Worm (Caenorhabditis elegans) whole organism, young adult: ENCODE data around the gene Y116F11B.7.

Source experiments
- B0261.1 ChIP-seq: sonication (generic microtip); optimal IDR thresholded peaks from 2 replicates; lab custom pipeline; 2016; ENCODE audit warnings: mild to moderate bottlenecking, missing genetic modification characterization, moderate library complexity, missing compliant biosample characterization
- B0336.3 ChIP-seq: fragments of 200-800 bp; sonication (Bioruptor generic); IDR thresholded peaks from 2 replicates; pipeline ENCODE4 v1.3.6; 2022; ENCODE audit warnings: missing genetic modification characterization, missing compliant biosample characterization
- F10E7.11 ChIP-seq: sonication (generic microtip); optimal IDR thresholded peaks from 2 replicates; lab custom pipeline; 2017; ENCODE audit warnings: mild to moderate bottlenecking, missing genetic modification characterization, moderate library complexity, missing compliant biosample characterization
- F23B12.7 ChIP-seq: sonication (generic microtip); optimal IDR thresholded peaks from 2 replicates; lab custom pipeline; 2017; ENCODE audit warnings: missing genetic modification characterization, mild to moderate bottlenecking, missing compliant biosample characterization, antibody characterized with exemption, moderate library complexity; ENCODE audit not compliant: insufficient read depth
- F33H1.4 ChIP-seq: fragments of 200-800 bp; sonication (Bioruptor generic); IDR thresholded peaks from 2 replicates; pipeline ENCODE4 v1.3.6; 2022; ENCODE audit warnings: missing genetic modification reagents, missing genetic modification characterization, missing compliant biosample characterization
- F39B2.1 ChIP-seq: fragments of 200-800 bp; sonication (Bioruptor generic); IDR thresholded peaks from 2 replicates; pipeline ENCODE4 v1.3.6; 2022; ENCODE audit warnings: missing genetic modification reagents, missing genetic modification characterization, missing compliant biosample characterization
- K11D2.4 ChIP-seq: fragments of 200-800 bp; sonication (Bioruptor generic); IDR thresholded peaks from 2 replicates; pipeline ENCODE4 v1.3.6; 2022; ENCODE audit warnings: missing genetic modification reagents, missing genetic modification characterization, missing compliant biosample characterization
- T07F8.4 ChIP-seq: sonication (generic microtip); optimal IDR thresholded peaks from 2 replicates; lab custom pipeline; 2016; ENCODE audit warnings: mild to moderate bottlenecking, missing genetic modification characterization, moderate library complexity, missing compliant biosample characterization
- T26A5.8 ChIP-seq: sonication (generic microtip); optimal IDR thresholded peaks from 2 replicates; lab custom pipeline; 2016; ENCODE audit warnings: missing genetic modification characterization, missing compliant biosample characterization
- Y56A3A.18 ChIP-seq: fragments of 200-800 bp; sonication (Bioruptor generic); IDR thresholded peaks from 2 replicates; pipeline ENCODE4 v1.3.6; 2022; ENCODE audit warnings: missing genetic modification reagents, missing genetic modification characterization, missing compliant biosample characterization
- ZK185.1 ChIP-seq: sonication (generic microtip); optimal IDR thresholded peaks from 2 replicates; lab custom pipeline; 2016; ENCODE audit warnings: mild to moderate bottlenecking, missing genetic modification characterization, missing compliant biosample characterization; ENCODE audit not compliant: poor library complexity, severe bottlenecking
- akir-1 ChIP-seq: fragments of 200-800 bp; sonication (Bioruptor generic); optimal IDR thresholded peaks from 2 replicates; lab custom pipeline; 2018; ENCODE audit warnings: mild to moderate bottlenecking, missing genetic modification characterization, moderate library complexity, missing compliant biosample characterization
- ama-1 ChIP-seq, 3 experiments: fragments of 150-350 bp in 1 of 3; sonication (generic microtip) in 2 of 3; optimal IDR thresholded peaks; 2 replicates each; lab custom pipeline; 2014 to 2018; ENCODE audit warnings: missing biosample characterization in 2 of 3, missing genetic modification characterization in 2 of 3, missing genetic modification reagents in 2 of 3
- attf-6 ChIP-seq: fragments of 200-800 bp; sonication (Bioruptor generic); IDR thresholded peaks from 2 replicates; pipeline ENCODE4 v1.3.6; 2022; ENCODE audit warnings: missing genetic modification reagents, missing genetic modification characterization, missing compliant biosample characterization
- ceh-58 ChIP-seq: fragments of 200-800 bp; sonication (Bioruptor generic); IDR thresholded peaks from 2 replicates; pipeline ENCODE4 v1.3.6; 2022; ENCODE audit warnings: missing genetic modification characterization, missing compliant biosample characterization
- ceh-91 ChIP-seq: fragments of 200-800 bp; sonication (Bioruptor generic); IDR thresholded peaks from 2 replicates; pipeline ENCODE4 v1.3.6; 2022; ENCODE audit warnings: missing genetic modification reagents, missing genetic modification characterization, missing compliant biosample characterization
- chd-7 ChIP-seq: sonication (generic microtip); optimal IDR thresholded peaks from 2 replicates; lab custom pipeline; 2016; ENCODE audit warnings: mild to moderate bottlenecking, missing genetic modification characterization, moderate library complexity, missing compliant biosample characterization
- dox-1 ChIP-seq: fragments of 200-800 bp; sonication (Bioruptor generic); IDR thresholded peaks from 2 replicates; pipeline ENCODE4 v1.3.6; 2022; ENCODE audit warnings: missing genetic modification reagents, missing genetic modification characterization, missing compliant biosample characterization
- dpff-1 ChIP-seq: sonication (generic microtip); optimal IDR thresholded peaks from 2 replicates; lab custom pipeline; 2017; ENCODE audit warnings: mild to moderate bottlenecking, missing genetic modification characterization, missing compliant biosample characterization
- him-1 ChIP-seq: sonication (generic microtip); optimal IDR thresholded peaks from 2 replicates; lab custom pipeline; 2016; ENCODE audit warnings: missing genotype, missing genetic modification reagents, missing genetic modification characterization, missing compliant biosample characterization
- hmg-1.2 ChIP-seq: fragments of 200-800 bp; sonication (Bioruptor generic); IDR thresholded peaks from 2 replicates; pipeline ENCODE4 v1.3.6; 2022; ENCODE audit warnings: missing genetic modification reagents, missing genetic modification characterization, missing compliant biosample characterization
- hmg-20 ChIP-seq: fragments of 200-800 bp; sonication (Bioruptor generic); IDR thresholded peaks from 2 replicates; pipeline ENCODE4 v1.3.6; 2022; ENCODE audit warnings: missing genetic modification reagents, missing genetic modification characterization, missing compliant biosample characterization
- lin-35 ChIP-seq, 3 experiments: fragments of 150-350 bp in 2 of 3; sonication (generic microtip) in 1 of 3; optimal IDR thresholded peaks; 2 replicates each; lab custom pipeline; 2014 to 2018; ENCODE audit warnings: missing biosample characterization in 3 of 3, missing genetic modification characterization in 3 of 3, missing genetic modification reagents in 3 of 3
- lir-1 ChIP-seq: fragments of 200-800 bp; sonication (Bioruptor generic); conservative IDR thresholded peaks from 2 replicates; pipeline ENCODE4 v1.3.6; 2022; ENCODE audit warnings: missing genetic modification reagents, missing genetic modification characterization, missing compliant biosample characterization
- mel-28 ChIP-seq: sonication (generic microtip); optimal IDR thresholded peaks from 2 replicates; lab custom pipeline; 2016; ENCODE audit warnings: borderline replicate concordance, mild to moderate bottlenecking, missing genetic modification characterization, missing compliant biosample characterization
- mxl-1 ChIP-seq: sonication (generic microtip); optimal IDR thresholded peaks from 2 replicates; lab custom pipeline; 2016; ENCODE audit warnings: missing genetic modification characterization, missing compliant biosample characterization
- nfya-2 ChIP-seq: fragments of 200-800 bp; sonication (Bioruptor generic); IDR thresholded peaks from 2 replicates; pipeline ENCODE4 v1.3.6; 2022; ENCODE audit warnings: missing genetic modification reagents, missing genetic modification characterization, missing compliant biosample characterization
- nhr-120 ChIP-seq: fragments of 200-800 bp; sonication (Bioruptor generic); IDR thresholded peaks from 2 replicates; pipeline ENCODE4 v1.3.6; 2022; ENCODE audit warnings: missing genetic modification characterization, missing compliant biosample characterization
- nhr-80 ChIP-seq: sonication (generic microtip); optimal IDR thresholded peaks from 2 replicates; lab custom pipeline; 2016; ENCODE audit warnings: missing genetic modification characterization, missing compliant biosample characterization
- nhr-90 ChIP-seq: sonication (generic microtip); optimal IDR thresholded peaks from 2 replicates; lab custom pipeline; 2016; ENCODE audit warnings: missing genotype, mild to moderate bottlenecking, missing genetic modification characterization, missing compliant biosample characterization
- pbrm-1 ChIP-seq: fragments of 200-800 bp; sonication (Bioruptor generic); IDR thresholded peaks from 2 replicates; pipeline ENCODE4 v1.3.6; 2022; ENCODE audit warnings: missing genetic modification reagents, missing genetic modification characterization, missing compliant biosample characterization
- rcor-1 ChIP-seq: fragments of 200-800 bp; sonication (Bioruptor generic); IDR thresholded peaks from 2 replicates; pipeline ENCODE4 v1.3.6; 2022; ENCODE audit warnings: missing genetic modification reagents, missing genetic modification characterization, missing compliant biosample characterization
- snpc-1.3 ChIP-seq: sonication (generic microtip); optimal IDR thresholded peaks from 2 replicates; lab custom pipeline; 2017; ENCODE audit warnings: missing genetic modification characterization, mild to moderate bottlenecking, missing compliant biosample characterization, antibody characterized with exemption, moderate library complexity, missing genotype, missing genetic modification reagents; ENCODE audit not compliant: insufficient read depth
- somi-1 ChIP-seq: fragments of 200-800 bp; sonication (Bioruptor generic); optimal IDR thresholded peaks from 2 replicates; lab custom pipeline; 2018; ENCODE audit warnings: mild to moderate bottlenecking, missing genetic modification characterization, missing compliant biosample characterization
- tbx-9 ChIP-seq: sonication (generic microtip); optimal IDR thresholded peaks from 2 replicates; lab custom pipeline; 2016; ENCODE audit warnings: borderline replicate concordance, missing genetic modification characterization, inconsistent platforms, missing compliant biosample characterization
- tlf-1 ChIP-seq: fragments of 200-800 bp; sonication (Bioruptor generic); optimal IDR thresholded peaks from 2 replicates; lab custom pipeline; 2018; ENCODE audit warnings: mild to moderate bottlenecking, missing genetic modification characterization, missing compliant biosample characterization
- xnd-1 ChIP-seq: sonication (generic microtip); optimal IDR thresholded peaks from 2 replicates; lab custom pipeline; 2016; ENCODE audit warnings: missing genotype, missing genetic modification reagents, missing genetic modification characterization, missing compliant biosample characterization
- zfh-2 ChIP-seq: fragments of 200-800 bp; sonication (Bioruptor generic); conservative IDR thresholded peaks from 2 replicates; pipeline ENCODE4 v1.3.6; 2022; ENCODE audit warnings: missing genetic modification reagents, missing genetic modification characterization, missing compliant biosample characterization
- zim-3 ChIP-seq: sonication (generic microtip); optimal IDR thresholded peaks from 2 replicates; lab custom pipeline; 2017; ENCODE audit warnings: mild to moderate bottlenecking, missing genetic modification characterization, moderate library complexity, missing compliant biosample characterization
- ztf-22 ChIP-seq: fragments of 200-800 bp; sonication (Bioruptor generic); optimal IDR thresholded peaks from 2 replicates; lab custom pipeline; 2018; ENCODE audit warnings: mild to moderate bottlenecking, missing genetic modification characterization, moderate library complexity, missing compliant biosample characterization
- ztf-25 ChIP-seq: fragments of 200-800 bp; sonication (Bioruptor generic); IDR thresholded peaks from 2 replicates; pipeline ENCODE4 v1.3.6; 2022; ENCODE audit warnings: missing genetic modification reagents, missing genetic modification characterization, missing compliant biosample characterization
- ztf-26 ChIP-seq: sonication (generic microtip); optimal IDR thresholded peaks from 2 replicates; lab custom pipeline; 2017; ENCODE audit warnings: missing genetic modification characterization, missing compliant biosample characterization
- ztf-28 ChIP-seq: fragments of 200-800 bp; sonication (Bioruptor generic); IDR thresholded peaks from 2 replicates; pipeline ENCODE4 v1.3.6; 2022; ENCODE audit warnings: missing genetic modification reagents, missing genetic modification characterization, missing compliant biosample characterization

The Y116F11B.7 gene

DNA sequence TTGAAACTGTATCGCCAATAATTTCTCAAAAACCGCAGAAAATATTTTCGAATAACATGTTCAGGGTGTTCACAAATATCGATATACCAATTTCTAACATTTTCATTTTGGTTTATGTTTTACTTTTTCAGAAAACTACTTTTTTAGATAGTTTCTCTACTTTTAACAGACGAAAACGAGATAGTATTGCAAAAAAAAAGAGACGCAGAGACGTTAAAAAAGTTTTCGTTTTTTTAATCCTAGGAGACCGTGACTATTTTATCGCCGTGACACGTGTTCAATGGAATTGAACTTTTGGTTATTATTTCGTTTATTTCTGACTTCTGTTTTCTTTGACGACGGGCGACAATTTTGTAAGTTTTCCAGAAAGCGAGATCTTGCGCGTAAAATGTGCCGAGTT is at the start of gene Y116F11B.7:
Y116F11B.7 (plus strand) TSS at position 301 of the 400 bp plus-strand sequence.
- TF ChIP-seq tlf-1 (GFP tag; lab: Kevin White, UChicago): no peak
- TF ChIP-seq nhr-90 (tag; lab: Kevin White, UChicago): no peak
- no peak for TF ChIP-seq nhr-80 (tag; lab: Kevin White, UChicago)
- TF ChIP-seq T26A5.8 (tag; lab: Kevin White, UChicago): no peak
- no peak for TF ChIP-seq F10E7.11 (tag; lab: Kevin White, UChicago)
- no peak for TF ChIP-seq ztf-26
- no peak for TF ChIP-seq zfh-2 (GFP tag; lab: Robert Waterston, UW)
- no peak for TF ChIP-seq ama-1 (optimal IDR thresholded peaks at IDR 0.05; lab: Kevin White, UChicago)
- no peak for TF ChIP-seq ama-1 (GFP tag; optimal IDR thresholded peaks at IDR 0.05; lab: Kevin White, UChicago)
- no peak for TF ChIP-seq chd-7 (tag; lab: Kevin White, UChicago)
- no peak for TF ChIP-seq ZK185.1 (tag; lab: Kevin White, UChicago)
- no peak for TF ChIP-seq mxl-1 (tag; lab: Kevin White, UChicago)

DNA sequence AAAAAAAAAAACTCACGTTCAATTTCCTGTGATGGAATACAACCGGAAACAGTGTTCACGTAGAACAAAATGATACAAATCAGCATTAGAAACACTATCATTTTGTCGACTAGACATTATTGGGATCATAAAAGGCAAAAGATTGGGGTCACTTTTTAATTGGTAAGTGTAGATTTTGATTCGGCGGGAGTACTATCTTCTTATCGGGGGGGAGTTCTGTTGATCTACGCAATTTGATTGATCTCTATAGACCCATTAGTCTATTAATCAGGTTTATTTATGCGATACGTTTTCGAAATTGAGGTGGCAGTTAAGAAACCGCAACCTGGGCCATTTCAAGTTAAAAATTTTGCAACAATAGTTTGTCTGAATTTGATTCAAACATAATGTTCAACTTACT is 47.1 kb upstream of the Y116F11B.7 start, which contains the start of gene Y116F11B.2:
Y116F11B.2 (minus strand) TSS at position 101 of the 400 bp plus-strand sequence.
- no peak for TF ChIP-seq ztf-28 (GFP tag; lab: Robert Waterston, UW)
- no peak for TF ChIP-seq lir-1 (GFP tag; lab: Robert Waterston, UW)
- TF ChIP-seq F33H1.4 (GFP tag; lab: Robert Waterston, UW): no peak
- no peak for TF ChIP-seq ztf-22 (GFP tag; lab: Kevin White, UChicago)
- no peak for TF ChIP-seq akir-1 (GFP tag; lab: Kevin White, UChicago)
- TF ChIP-seq mel-28 (tag; lab: Kevin White, UChicago): no peak
- no peak for TF ChIP-seq nfya-2 (GFP tag; lab: Robert Waterston, UW)
- no peak for TF ChIP-seq F23B12.7 (tag; lab: Kevin White, UChicago)
- no peak for TF ChIP-seq rcor-1
- TF ChIP-seq pbrm-1 (GFP tag; lab: Robert Waterston, UW): no peak
- TF ChIP-seq ceh-91: no peak
- no peak for TF ChIP-seq him-1 (tag; lab: Kevin White, UChicago)
- no peak for TF ChIP-seq dpff-1 (tag; lab: Kevin White, UChicago)
- TF ChIP-seq K11D2.4 (GFP tag; lab: Robert Waterston, UW): no peak
- no peak for TF ChIP-seq nhr-90 (tag; lab: Kevin White, UChicago)
- no peak for TF ChIP-seq zim-3 (tag; lab: Kevin White, UChicago)

- TF ChIP-seq nhr-120 (GFP tag; lab: Robert Waterston, UW) (no peak), xnd-1 (tag; lab: Kevin White, UChicago) (no peak), hmg-20 (no peak), B0336.3 (no peak), somi-1 (GFP tag; lab: Kevin White, UChicago) (no peak), snpc-1.3 (tag; lab: Kevin White, UChicago) (no peak), hmg-1.2 (GFP tag; lab: Robert Waterston, UW) (no peak), B0261.1 (tag; lab: Kevin White, UChicago) (no peak), lir-1 (GFP tag; lab: Robert Waterston, UW) (no peak), rcor-1 (no peak), dox-1 (GFP tag; lab: Robert Waterston, UW) (no peak), T07F8.4 (tag; lab: Kevin White, UChicago) (no peak), attf-6 (GFP tag; lab: Robert Waterston, UW) (no peak), nfya-2 (GFP tag; lab: Robert Waterston, UW) (no peak), F39B2.1 (GFP tag; lab: Robert Waterston, UW) (no peak), ceh-58 (GFP tag; lab: Robert Waterston, UW) (no peak), ztf-25 (GFP tag; lab: Robert Waterston, UW) (no peak), tbx-9 (no peak), lin-35 (GFP tag; optimal IDR thresholded peaks at IDR 0.05; lab: Kevin White, UChicago) (no peak), Y56A3A.18 (GFP tag; lab: Robert Waterston, UW) (no peak)
Measured at ce11 chrV:19802797-19803196, 45.3 kb upstream of the Y116F11B.7 start.
